Fruit fly (Drosophila melanogaster): ENCODE data around the gene Dhfr.

Dhfr gene

DNA sequence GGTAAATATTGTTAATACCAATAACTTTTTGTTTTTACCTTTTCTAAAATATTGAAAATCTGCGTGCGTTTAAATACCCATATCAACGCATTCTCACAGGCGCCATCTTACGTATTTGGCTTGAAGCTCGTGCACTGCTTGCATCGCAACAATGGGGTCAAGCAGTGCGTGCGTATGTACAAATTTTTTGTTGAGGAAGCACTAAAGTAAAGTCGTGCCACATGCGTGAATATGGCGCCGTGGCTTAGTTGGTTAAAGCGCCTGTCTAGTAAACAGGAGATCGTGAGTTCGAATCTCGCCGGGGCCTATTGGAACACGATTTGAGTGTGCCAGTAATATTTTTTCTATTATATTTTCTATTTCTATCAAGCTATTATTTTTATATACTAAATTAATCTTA, 49.3 kb upstream of the Dhfr start (continued):
- TF ChIP-seq Eip74EF (GFP tag; optimal IDR thresholded peaks at IDR 0.05) (peak in 1 of 2 experiments; percentile 95), Optix (GFP tag; IDR thresholded peaks at IDR 0.05) (peak; percentile 43; the same call in 2 of the 3 replicates), CG3726 (GFP tag; IDR thresholded peaks at IDR 0.05) (no peak), gcm (GFP tag; optimal IDR thresholded peaks at IDR 0.05) (peak; percentile 14), CG7556 (GFP tag; optimal IDR thresholded peaks at IDR 0.05) (no peak), CG6813 (GFP tag; optimal IDR thresholded peaks at IDR 0.05) (no peak), kay (GFP tag; optimal IDR thresholded peaks at IDR 0.05) (peak; percentile 19), amos (GFP tag; IDR thresholded peaks at IDR 0.05; ENCODE audit: partially characterized antibody) (peak; percentile 74), E2f2 (GFP tag; IDR thresholded peaks at IDR 0.05) (peak; percentile 52; the same call in 1 of the 2 replicates), CG43689 (GFP tag; IDR thresholded peaks at IDR 0.05) (no peak), CG10565 (GFP tag; optimal IDR thresholded peaks at IDR 0.05) (no peak), CG9727 (GFP tag; optimal IDR thresholded peaks at IDR 0.05) (no peak), tgo (GFP tag; IDR thresholded peaks at IDR 0.05) (no peak), CG34376 (GFP tag; optimal IDR thresholded peaks at IDR 0.05) (no peak), CG10654 (GFP tag; optimal IDR thresholded peaks at IDR 0.05) (peak; percentile 23), CG11247 (GFP tag; IDR thresholded peaks at IDR 0.05) (peak; percentile 55; the same call in 1 of the 2 replicates), CG31388 (GFP tag; optimal IDR thresholded peaks at IDR 0.05) (no peak), CG17385 (GFP tag; optimal IDR thresholded peaks at IDR 0.05) (no peak), ci (GFP tag; IDR thresholded peaks at IDR 0.05) (peak; percentile 78; the same call in 2 of the 3 replicates), Rx (GFP tag; IDR thresholded peaks at IDR 0.05) (no peak), nom (GFP tag; optimal IDR thresholded peaks at IDR 0.05) (no peak), slp2 (GFP tag; optimal IDR thresholded peaks at IDR 0.05) (no peak), ara (GFP tag; IDR thresholded peaks at IDR 0.05) (no peak), dmrt11E (tag; optimal IDR thresholded peaks at IDR 0.05) (peak; percentile 11), pros (GFP tag; optimal IDR thresholded peaks at IDR 0.05) (no peak), Ravus (GFP tag; IDR thresholded peaks at IDR 0.05) (no peak), luna (GFP tag; optimal IDR thresholded peaks at IDR 0.05) (no peak), CG6175 (GFP tag; IDR thresholded peaks at IDR 0.05) (no peak), Hr78 (GFP tag; optimal IDR thresholded peaks at IDR 0.05) (no peak), Ptx1 (GFP tag; IDR thresholded peaks at IDR 0.05) (peak; percentile 39; the same call in 1 of the 2 replicates), CG32532 (GFP tag; IDR thresholded peaks at IDR 0.05) (peak; percentile 78), CG14014 (GFP tag; IDR thresholded peaks at IDR 0.05) (no peak), Sin3A (optimal IDR thresholded peaks at IDR 0.05) (no peak), kah (GFP tag; optimal IDR thresholded peaks at IDR 0.05) (no peak), CG10543 (GFP tag; optimal IDR thresholded peaks at IDR 0.05) (peak; percentile 13), CG14710 (tag; optimal IDR thresholded peaks at IDR 0.05) (peak; percentile 24), CG2120 (GFP tag; optimal IDR thresholded peaks at IDR 0.05) (peak; percentile 20), CG10431 (GFP tag; optimal IDR thresholded peaks at IDR 0.05) (no peak), br (optimal IDR thresholded peaks at IDR 0.05) (no peak), sens-2 (GFP tag; IDR thresholded peaks at IDR 0.05) (no peak), nmo (GFP tag; optimal IDR thresholded peaks at IDR 0.05) (peak; percentile 40), CG18476 (GFP tag; optimal IDR thresholded peaks at IDR 0.05) (no peak), corto (GFP tag; optimal IDR thresholded peaks at IDR 0.05) (no peak), CG9876 (GFP tag; optimal IDR thresholded peaks at IDR 0.05) (no peak), zen2 (GFP tag; IDR thresholded peaks at IDR 0.05; ENCODE audit: partially characterized antibody) (peak; percentile 21; the same call in 1 of the 3 replicates), cwo (GFP tag; optimal IDR thresholded peaks at IDR 0.05) (no peak), Antp (GFP tag; optimal IDR thresholded peaks at IDR 0.05) (peak; percentile 50), Spps (tag; optimal IDR thresholded peaks at IDR 0.05) (no peak), CG13775 (GFP tag; optimal IDR thresholded peaks at IDR 0.05) (no peak), Lpt (GFP tag; optimal IDR thresholded peaks at IDR 0.05) (no peak), vfl (GFP tag; optimal IDR thresholded peaks at IDR 0.05) (no peak), Med (GFP tag) (peak; percentile 95)
